Fruit fly (Drosophila melanogaster) whole organism, embryonic: ENCODE data around the gene CG13081.
A peak's percentile ranks its signal among the peaks of the same experiment; 100 is the strongest.

Experiments
- CG10366 ChIP-seq: fragments of 200-800 bp; sonication (Bioruptor generic); IDR thresholded peaks from 2 replicates; pipeline ENCODE4 v1.3.6; 2022; ENCODE audit warnings: missing biosample characterization, missing genetic modification characterization
- CG13624 ChIP-seq: fragments of 200-800 bp; sonication (Bioruptor generic); optimal IDR thresholded peaks from 2 replicates; lab custom pipeline; 2016; ENCODE audit warnings: missing biosample characterization, missing genetic modification characterization
- CG14965 ChIP-seq: fragments of 200-800 bp; sonication (Bioruptor generic); optimal IDR thresholded peaks from 2 replicates; lab custom pipeline; 2016; ENCODE audit warnings: missing biosample characterization, missing genetic modification characterization, borderline replicate concordance
- CG15269 ChIP-seq: fragments of 200-800 bp; sonication (Bioruptor generic); optimal IDR thresholded peaks from 2 replicates; lab custom pipeline; 2018; ENCODE audit warnings: missing biosample characterization, mild to moderate bottlenecking, missing genetic modification characterization, moderate library complexity
- CG15479 ChIP-seq: fragments of 200-800 bp; sonication (Bioruptor generic); optimal IDR thresholded peaks from 3 replicates; lab custom pipeline; 2019; ENCODE audit warnings: missing biosample characterization, mild to moderate bottlenecking, missing genetic modification characterization, moderate library complexity
- CG16815 ChIP-seq: fragments of 200-800 bp; sonication (Bioruptor generic); optimal IDR thresholded peaks from 3 replicates; lab custom pipeline; 2017; ENCODE audit warnings: missing biosample characterization, mild to moderate bottlenecking, missing genetic modification characterization
- CG1832 ChIP-seq: fragments of 200-800 bp; sonication (Bioruptor generic); optimal IDR thresholded peaks from 2 replicates; lab custom pipeline; 2017; ENCODE audit warnings: missing biosample characterization, mild to moderate bottlenecking, missing genetic modification characterization, inconsistent platforms
- CG18619 ChIP-seq: fragments of 200-800 bp; sonication (Bioruptor generic); optimal IDR thresholded peaks from 3 replicates; lab custom pipeline; 2017; ENCODE audit warnings: missing biosample characterization, mild to moderate bottlenecking, missing genetic modification characterization
- CG2116 ChIP-seq: fragments of 200-800 bp; sonication (Bioruptor generic); optimal IDR thresholded peaks from 3 replicates; lab custom pipeline; 2018; ENCODE audit warnings: missing biosample characterization, mild to moderate bottlenecking, missing genetic modification characterization
- CG3163 ChIP-seq: fragments of 200-800 bp; sonication (Bioruptor generic); optimal IDR thresholded peaks from 3 replicates; lab custom pipeline; 2016; ENCODE audit warnings: missing biosample characterization, missing genetic modification characterization
- CG3281 ChIP-seq: fragments of 200-800 bp; sonication (Bioruptor generic); optimal IDR thresholded peaks from 3 replicates; lab custom pipeline; 2017; ENCODE audit warnings: missing biosample characterization, mild to moderate bottlenecking, missing genetic modification characterization
- CG34224 ChIP-seq: fragments of 200-800 bp; sonication (Bioruptor generic); IDR thresholded peaks from 3 replicates; pipeline ENCODE4 v1.3.6; 2022; ENCODE audit warnings: missing biosample characterization, missing genetic modification characterization; ENCODE audit not compliant: partially characterized antibody
- CG3995 ChIP-seq: fragments of 200-800 bp; sonication (Bioruptor generic); optimal IDR thresholded peaks from 3 replicates; lab custom pipeline; 2016; ENCODE audit warnings: missing biosample characterization, missing genetic modification characterization
- CG5953 ChIP-seq: fragments of 200-800 bp; sonication (Bioruptor generic); IDR thresholded peaks from 2 replicates; pipeline ENCODE4 v1.3.6; 2022; ENCODE audit warnings: missing biosample characterization, missing genetic modification characterization
- CG8290 ChIP-seq, 3 experiments: fragments of 200-800 bp; sonication (Bioruptor generic); optimal IDR thresholded peaks; 2 replicates each; lab custom pipeline; 2016 to 2019; ENCODE audit warnings: missing biosample characterization in 3 of 3, missing genetic modification characterization in 3 of 3, mild to moderate bottlenecking in 2 of 3, moderate library complexity in 1 of 3
- CHES-1-like ChIP-seq: fragments of 200-800 bp; sonication (Bioruptor generic); optimal IDR thresholded peaks from 2 replicates; lab custom pipeline; 2016; ENCODE audit warnings: missing biosample characterization, missing genetic modification characterization
- Dad ChIP-seq: fragments of 200-800 bp; sonication (Bioruptor generic); optimal IDR thresholded peaks from 3 replicates; lab custom pipeline; 2016; ENCODE audit warnings: missing biosample characterization, missing genetic modification characterization
- Dfd ChIP-seq, 2 experiments: fragments of >200 bp; optimal IDR thresholded peaks; 2 replicates each; lab custom pipeline; 2017; ENCODE audit warnings: missing biosample characterization in 2 of 2, missing genetic modification characterization in 2 of 2
- Dll ChIP-seq: fragments of 200-800 bp; sonication (Bioruptor generic); IDR thresholded peaks from 4 replicates; pipeline ENCODE4 v1.3.6; 2022; ENCODE audit warnings: missing biosample characterization, missing genetic modification characterization; ENCODE audit not compliant: partially characterized antibody
- Dp ChIP-seq: fragments of 200-800 bp; sonication (Bioruptor generic); optimal IDR thresholded peaks from 2 replicates; lab custom pipeline; 2018; ENCODE audit warnings: missing biosample characterization, mild to moderate bottlenecking, missing genetic modification characterization, moderate library complexity
- Gsc ChIP-seq: fragments of 200-800 bp; sonication (Bioruptor generic); IDR thresholded peaks from 2 replicates; pipeline ENCODE4 v1.3.6; 2022; ENCODE audit warnings: missing biosample characterization, missing genetic modification characterization
- HLHmδ ChIP-seq: fragments of 200-800 bp; sonication (Bioruptor generic); optimal IDR thresholded peaks from 2 replicates; lab custom pipeline; 2018; ENCODE audit warnings: missing biosample characterization, mild to moderate bottlenecking, missing genetic modification characterization, moderate library complexity
- Lim3 ChIP-seq: fragments of 200-800 bp; sonication (Bioruptor generic); IDR thresholded peaks from 2 replicates; pipeline ENCODE4 v1.3.6; 2022; ENCODE audit warnings: missing biosample characterization, missing genetic modification characterization
- NC2α ChIP-seq: fragments of 200-800 bp; sonication (Bioruptor generic); optimal IDR thresholded peaks from 2 replicates; lab custom pipeline; 2016; ENCODE audit warnings: missing biosample characterization, missing genetic modification characterization
- Nf-YC ChIP-seq: fragments of 200-800 bp; optimal IDR thresholded peaks from 3 replicates; lab custom pipeline; 2019; ENCODE audit warnings: missing biosample characterization, mild to moderate bottlenecking, missing genetic modification characterization, moderate library complexity
- Sox100B ChIP-seq: fragments of 200-800 bp; sonication (Bioruptor generic); optimal IDR thresholded peaks from 3 replicates; lab custom pipeline; 2018; ENCODE audit warnings: missing biosample characterization, mild to moderate bottlenecking, missing genetic modification characterization
- Ssrp ChIP-seq: fragments of 200-800 bp; sonication (Bioruptor generic); optimal IDR thresholded peaks from 2 replicates; lab custom pipeline; 2018; ENCODE audit warnings: missing biosample characterization, mild to moderate bottlenecking, missing genetic modification characterization, moderate library complexity
- Stat92E ChIP-seq, 3 experiments: fragments of >200 bp in 2 of 3; fragments of 200-800 bp in 1 of 3; sonication (Bioruptor generic) in 1 of 3; optimal IDR thresholded peaks; 2 replicates each; lab custom pipeline; 2017 to 2019; ENCODE audit warnings: missing biosample characterization in 3 of 3, missing genetic modification characterization in 3 of 3, mild to moderate bottlenecking in 1 of 3, moderate library complexity in 1 of 3
- Tbp ChIP-seq: fragments of >200 bp; optimal IDR thresholded peaks from 2 replicates; lab custom pipeline; 2018; ENCODE audit warnings: missing biosample characterization, missing genetic modification characterization
- bab2 ChIP-seq: fragments of 200-800 bp; sonication (Bioruptor generic); optimal IDR thresholded peaks from 2 replicates; lab custom pipeline; 2016; ENCODE audit warnings: missing biosample characterization, missing genetic modification characterization
- bsh ChIP-seq, 2 experiments: fragments of 200-800 bp; sonication (Bioruptor generic); optimal IDR thresholded peaks; 2 replicates each; lab custom pipeline; 2017 to 2018; ENCODE audit warnings: mild to moderate bottlenecking in 2 of 2, missing biosample characterization in 2 of 2, missing genetic modification characterization in 2 of 2, moderate library complexity in 1 of 2
- btn ChIP-seq: fragments of 200-800 bp; sonication (Bioruptor generic); optimal IDR thresholded peaks from 2 replicates; lab custom pipeline; 2016; ENCODE audit warnings: missing biosample characterization, missing genetic modification characterization
- crp ChIP-seq, 2 experiments: fragments of 200-800 bp; sonication (Bioruptor generic); optimal IDR thresholded peaks; 2 replicates in 1 of 2; 3 replicates in 1 of 2; lab custom pipeline; 2017; ENCODE audit warnings: missing biosample characterization in 2 of 2, missing genetic modification characterization in 2 of 2, mild to moderate bottlenecking in 1 of 2, moderate library complexity in 1 of 2
- ewg ChIP-seq: fragments of 200-800 bp; sonication (Bioruptor generic); optimal IDR thresholded peaks from 3 replicates; lab custom pipeline; 2017; ENCODE audit warnings: mild to moderate bottlenecking, missing biosample characterization, missing genetic modification reagents, missing genetic modification characterization
- fd3F ChIP-seq: fragments of 200-800 bp; sonication (Bioruptor generic); optimal IDR thresholded peaks from 2 replicates; lab custom pipeline; 2018; ENCODE audit warnings: missing biosample characterization, mild to moderate bottlenecking, missing genetic modification characterization, moderate library complexity
- hkb ChIP-seq, 2 experiments: fragments of 200-800 bp in 1 of 2; fragments of >200 bp in 1 of 2; sonication (Bioruptor generic) in 1 of 2; IDR thresholded peaks in 1 of 2; optimal IDR thresholded peaks in 1 of 2; 2 replicates each; pipeline versions ENCODE4 v1.3.6 to Lab custom; 2017 to 2022; ENCODE audit warnings: missing biosample characterization in 1 of 2, missing genetic modification characterization in 1 of 2
- kay ChIP-seq: fragments of 200-800 bp; sonication (Bioruptor generic); optimal IDR thresholded peaks from 2 replicates; lab custom pipeline; 2016; ENCODE audit warnings: missing biosample characterization, missing genetic modification characterization
- kni ChIP-seq: fragments of 200-800 bp; sonication (Bioruptor generic); optimal IDR thresholded peaks from 3 replicates; lab custom pipeline; 2017; ENCODE audit warnings: mild to moderate bottlenecking, missing biosample characterization, missing genetic modification reagents, missing genetic modification characterization
- lbe ChIP-seq: fragments of 200-800 bp; sonication (Bioruptor generic); optimal IDR thresholded peaks from 2 replicates; lab custom pipeline; 2016; ENCODE audit warnings: missing biosample characterization, mild to moderate bottlenecking, missing genetic modification characterization
- lmd ChIP-seq: fragments of 200-800 bp; sonication (Bioruptor generic); IDR thresholded peaks from 2 replicates; pipeline ENCODE4 v1.3.6; 2022; ENCODE audit warnings: missing biosample characterization, missing genetic modification characterization
- phol ChIP-seq: fragments of 200-800 bp; sonication (Bioruptor generic); optimal IDR thresholded peaks from 3 replicates; lab custom pipeline; 2018; ENCODE audit warnings: missing biosample characterization, mild to moderate bottlenecking, missing genetic modification characterization, moderate library complexity
- sd ChIP-seq: fragments of 200-800 bp; sonication (Bioruptor generic); optimal IDR thresholded peaks from 3 replicates; lab custom pipeline; 2018; ENCODE audit warnings: missing biosample characterization, mild to moderate bottlenecking, missing genetic modification characterization, moderate library complexity
- sens ChIP-seq: fragments of 200-800 bp; sonication (Bioruptor generic); peaks from one replicate; lab custom pipeline; 2016; ENCODE audit warnings: missing biosample characterization, missing genetic modification characterization
- stwl ChIP-seq: fragments of 200-800 bp; sonication (Bioruptor generic); optimal IDR thresholded peaks from 3 replicates; lab custom pipeline; 2018; ENCODE audit warnings: missing biosample characterization, mild to moderate bottlenecking, missing genetic modification characterization, moderate library complexity
- tap ChIP-seq: fragments of 200-800 bp; optimal IDR thresholded peaks from 3 replicates; lab custom pipeline; 2019; ENCODE audit warnings: missing biosample characterization, mild to moderate bottlenecking, missing genetic modification characterization, moderate library complexity
- tin ChIP-seq: fragments of 200-800 bp; sonication (Bioruptor generic); optimal IDR thresholded peaks from 3 replicates; lab custom pipeline; 2016; ENCODE audit warnings: missing biosample characterization, missing genetic modification characterization

CG13081 gene

DNA sequence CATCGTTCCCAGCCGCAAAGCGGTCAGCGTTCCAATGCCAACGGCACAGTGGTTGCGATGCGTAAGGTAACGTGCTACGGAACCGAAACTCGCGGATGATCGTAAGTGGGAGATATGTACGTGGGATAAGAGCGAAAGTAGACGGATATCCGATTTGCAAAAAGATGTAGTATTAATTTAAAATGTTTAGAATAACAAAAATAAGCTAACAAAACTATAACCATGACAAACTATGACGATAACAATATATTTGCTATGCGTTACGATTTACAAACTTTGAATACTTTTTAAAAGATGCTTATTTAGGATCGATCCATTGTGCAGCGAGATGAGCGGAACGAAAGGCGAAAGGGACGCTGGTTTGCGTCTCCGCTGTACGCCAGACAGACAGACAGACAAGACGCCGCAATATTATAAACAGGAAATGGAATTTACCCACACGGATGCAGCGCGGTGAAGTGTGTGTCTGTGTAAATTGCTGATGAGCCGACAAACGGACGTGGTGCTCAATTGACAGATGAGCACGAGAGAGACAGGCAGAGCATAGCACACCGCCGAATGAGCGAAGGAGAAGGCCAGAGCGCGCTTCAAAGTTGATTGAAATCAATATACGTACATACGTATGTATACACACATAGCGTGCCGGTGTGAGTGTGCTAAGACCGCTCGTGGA, 35.4 kb downstream of the CG13081 start (continued):
- TF ChIP-seq sd (tag; lab: Kevin White, UChicago), result peak; percentile 100
- peak; percentile 98 for TF ChIP-seq CG13624
- peak; percentile 16 for TF ChIP-seq stwl
- peak; percentile 77 for TF ChIP-seq CG1832 (GFP tag; lab: Kevin White, UChicago)
- TF ChIP-seq Tbp (GFP tag; lab: Kevin White, UChicago), result peak; percentile 50
- TF ChIP-seq tap, result peak; percentile 89
- TF ChIP-seq bab2 (GFP tag; lab: Kevin White, UChicago), result peak; percentile 96
- TF ChIP-seq CG15269 (tag; lab: Kevin White, UChicago), result peak; percentile 97
- no peak for TF ChIP-seq Dp
- TF ChIP-seq Lim3 (GFP tag; lab: Robert Waterston, UW), result peak; percentile 74; the same call in 1 of the 2 replicates
- peak; percentile 98 for TF ChIP-seq CG18619 (GFP tag; lab: Kevin White, UChicago)
- TF ChIP-seq tin (GFP tag; lab: Kevin White, UChicago), result peak; percentile 96
- TF ChIP-seq CG14965 (GFP tag; lab: Kevin White, UChicago), result peak; percentile 84
- peak; percentile 89 for TF ChIP-seq Nf-YC (tag; lab: Kevin White, UChicago)
- TF ChIP-seq CG16815, result peak; percentile 97
- peak; percentile 70 for TF ChIP-seq CG3163 (GFP tag; lab: Kevin White, UChicago)
- TF ChIP-seq Dad (GFP tag; lab: Kevin White, UChicago), result peak; percentile 96
- TF ChIP-seq hkb (optimal IDR thresholded peaks at IDR 0.05; lab: Kevin White, UChicago), result peak; percentile 54
- TF ChIP-seq hkb (GFP tag; IDR thresholded peaks at IDR 0.05; lab: Robert Waterston, UW), result peak; percentile 94
- TF ChIP-seq kay, result peak; percentile 91
- TF ChIP-seq CG5953 (GFP tag; lab: Robert Waterston, UW), result peak; percentile 70
- TF ChIP-seq Dfd (GFP tag; optimal IDR thresholded peaks at IDR 0.05; lab: Kevin White, UChicago), result no peak
- TF ChIP-seq CHES-1-like (GFP tag; lab: Kevin White, UChicago), result peak; percentile 96
- no peak for TF ChIP-seq Dll (GFP tag; lab: Robert Waterston, UW)
- peak; percentile 67 for TF ChIP-seq CG3995
- no peak for TF ChIP-seq Gsc (GFP tag; lab: Robert Waterston, UW)
- peak; percentile 97 for TF ChIP-seq CG3281 (GFP tag; lab: Kevin White, UChicago)
- peak; percentile 97 for TF ChIP-seq Ssrp (tag; lab: Kevin White, UChicago)

dm6 chr2L:19576299-19576971, 36.0 kb downstream of the CG13081 start:
- TF ChIP-seq CG8290 (GFP tag; optimal IDR thresholded peaks at IDR 0.05; lab: Kevin White, UChicago) (no peak), CG8290 (tag; optimal IDR thresholded peaks at IDR 0.05; lab: Kevin White, UChicago) (peak in 1 of 2 experiments; percentile 11), bsh (GFP tag; optimal IDR thresholded peaks at IDR 0.05; lab: Kevin White, UChicago) (peak in 1 of 2 experiments; percentile 1), CG15269 (tag; lab: Kevin White, UChicago) (no peak), Sox100B (GFP tag; lab: Kevin White, UChicago) (peak; percentile 21), CG34224 (GFP tag; lab: Robert Waterston, UW) (peak; percentile 38; the same call in 1 of the 3 replicates), sens (GFP tag; lab: Kevin White, UChicago) (peak; percentile 73), btn (GFP tag; lab: Kevin White, UChicago) (peak; percentile 3), HLHmδ (peak; percentile 17), CG2116 (GFP tag; lab: Kevin White, UChicago) (peak; percentile 9), kni (GFP tag; lab: Kevin White, UChicago) (peak; percentile 88), phol (tag; lab: Kevin White, UChicago) (peak; percentile 62), lmd (no peak), NC2α (GFP tag; lab: Kevin White, UChicago) (no peak), fd3F (GFP tag; lab: Kevin White, UChicago) (no peak), CG15479 (GFP tag; lab: Kevin White, UChicago) (peak; percentile 93), CG10366 (GFP tag; lab: Robert Waterston, UW) (no peak; the same call in 1 of the 2 replicates), Stat92E (GFP tag; optimal IDR thresholded peaks at IDR 0.05; lab: Kevin White, UChicago) (peak in 1 of 3 experiments; percentile 93), ewg (GFP tag; lab: Kevin White, UChicago) (peak; percentile 88), crp (GFP tag; optimal IDR thresholded peaks at IDR 0.05; lab: Kevin White, UChicago) (no peak), lbe (GFP tag; lab: Kevin White, UChicago) (peak; percentile 38)
